Fruit fly (Drosophila melanogaster): ENCODE data around the gene CG6184.

CG6184 gene

DNA sequence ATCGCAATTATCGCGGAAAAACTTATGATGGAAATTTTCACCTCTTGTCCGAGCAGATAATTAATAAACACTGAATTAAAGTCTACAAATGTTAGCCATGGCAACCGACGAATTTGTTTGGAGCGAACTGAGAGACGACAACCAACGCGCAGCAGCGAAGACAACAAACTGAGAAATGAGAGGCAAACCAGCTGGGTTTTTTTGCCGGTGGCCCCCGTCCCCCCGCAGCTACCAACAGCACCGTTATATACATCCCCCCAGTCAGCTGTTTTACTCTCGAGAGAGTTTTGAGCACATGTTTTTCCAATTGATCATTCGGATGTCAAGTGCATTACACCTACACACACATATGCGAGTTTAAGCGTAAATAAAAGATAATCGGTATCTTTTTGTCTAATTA is 16.6 kb downstream of the CG6184 start (continued):
- no peak for TF ChIP-seq cwo (GFP tag; optimal IDR thresholded peaks at IDR 0.05)
- no peak for TF ChIP-seq CG11723 (GFP tag; optimal IDR thresholded peaks at IDR 0.05)
- TF ChIP-seq CG30431 (GFP tag; optimal IDR thresholded peaks at IDR 0.05), result no peak
- TF ChIP-seq BEAF-32 (GFP tag; optimal IDR thresholded peaks at IDR 0.05), result no peak
- TF ChIP-seq Oaz (GFP tag; IDR thresholded peaks at IDR 0.05), result no peak
- TF ChIP-seq vfl (GFP tag; optimal IDR thresholded peaks at IDR 0.05), result no peak
- no peak for TF ChIP-seq CG13775 (GFP tag; optimal IDR thresholded peaks at IDR 0.05)
- TF ChIP-seq MBD-R2 (GFP tag; IDR thresholded peaks at IDR 0.05), result no peak; the same call in 1 of the 2 replicates
- TF ChIP-seq da (GFP tag; optimal IDR thresholded peaks at IDR 0.05), result no peak
- no peak for TF ChIP-seq knrl (GFP tag; IDR thresholded peaks at IDR 0.05; ENCODE audit: partially characterized antibody)
- TF ChIP-seq CG34422 (GFP tag; IDR thresholded peaks at IDR 0.05), result peak; percentile 69; the same call in 1 of the 3 replicates
- TF ChIP-seq CG10431 (GFP tag; optimal IDR thresholded peaks at IDR 0.05), result no peak
- no peak for TF ChIP-seq Deaf1 (tag; optimal IDR thresholded peaks at IDR 0.05)
- no peak for TF ChIP-seq Spps (tag; optimal IDR thresholded peaks at IDR 0.05)
- TF ChIP-seq Side (GFP tag; optimal IDR thresholded peaks at IDR 0.05), result no peak
- TF ChIP-seq CG6175 (GFP tag; IDR thresholded peaks at IDR 0.05), result no peak
- TF ChIP-seq CG15073 (GFP tag; optimal IDR thresholded peaks at IDR 0.05), result no peak
- TF ChIP-seq CG7839 (tag; optimal IDR thresholded peaks at IDR 0.05), result no peak
- TF ChIP-seq CG3726 (GFP tag; IDR thresholded peaks at IDR 0.05), result no peak
- no peak for TF ChIP-seq CG32772 (GFP tag; IDR thresholded peaks at IDR 0.05)
- TF ChIP-seq B-H2 (GFP tag; optimal IDR thresholded peaks at IDR 0.05), result no peak
- no peak for TF ChIP-seq CG13123 (GFP tag; optimal IDR thresholded peaks at IDR 0.05)
- TF ChIP-seq Aef1 (GFP tag; IDR thresholded peaks at IDR 0.05), result no peak
- no peak for TF ChIP-seq lilli (GFP tag; optimal IDR thresholded peaks at IDR 0.05)
- TF ChIP-seq pros (GFP tag; optimal IDR thresholded peaks at IDR 0.05), result no peak
- peak; percentile 4 for TF ChIP-seq CG6813 (GFP tag; optimal IDR thresholded peaks at IDR 0.05)
- TF ChIP-seq ATbp (GFP tag; optimal IDR thresholded peaks at IDR 0.05), result no peak
- peak; percentile 33 for TF ChIP-seq PHDP (tag; optimal IDR thresholded peaks at IDR 0.05)
- no peak for TF ChIP-seq CG7963 (GFP tag; IDR thresholded peaks at IDR 0.05; ENCODE audit: partially characterized antibody)
- TF ChIP-seq eyg (GFP tag; optimal IDR thresholded peaks at IDR 0.05), result no peak
- no peak for TF ChIP-seq CG6791 (GFP tag; IDR thresholded peaks at IDR 0.05; ENCODE audit: partially characterized antibody)
- TF ChIP-seq Lpt (GFP tag; optimal IDR thresholded peaks at IDR 0.05), result no peak
- no peak for TF ChIP-seq CG18011 (GFP tag; optimal IDR thresholded peaks at IDR 0.05)
- no peak for TF ChIP-seq luna (GFP tag; optimal IDR thresholded peaks at IDR 0.05)
- no peak for TF ChIP-seq disco-r (GFP tag; optimal IDR thresholded peaks at IDR 0.05)
- no peak for TF ChIP-seq Drgx (GFP tag; IDR thresholded peaks at IDR 0.05)
- TF ChIP-seq CG15269 (tag; optimal IDR thresholded peaks at IDR 0.05), result no peak
- TF ChIP-seq Nf-YA (GFP tag; IDR thresholded peaks at IDR 0.05), result no peak
- TF ChIP-seq br (optimal IDR thresholded peaks at IDR 0.05), result no peak
- no peak for TF ChIP-seq CG11504 (tag; optimal IDR thresholded peaks at IDR 0.05)
- TF ChIP-seq pnt (GFP tag; optimal IDR thresholded peaks at IDR 0.05), result no peak
- no peak for TF ChIP-seq croc (GFP tag; conservative IDR thresholded peaks at IDR 0.05)
- no peak for TF ChIP-seq hth (optimal IDR thresholded peaks at IDR 0.05)
- no peak for TF ChIP-seq Stat92E (GFP tag; optimal IDR thresholded peaks at IDR 0.05)
- TF ChIP-seq ken (GFP tag; IDR thresholded peaks at IDR 0.05), result no peak
- no peak for TF ChIP-seq GATAe (GFP tag; conservative IDR thresholded peaks at IDR 0.05)
- TF ChIP-seq CG32532 (GFP tag; IDR thresholded peaks at IDR 0.05), result peak; percentile 39; the same call in 1 of the 2 replicates
- no peak for TF ChIP-seq schlank (tag; optimal IDR thresholded peaks at IDR 0.05)
- no peak for TF ChIP-seq CG11093 (GFP tag; IDR thresholded peaks at IDR 0.05)
- TF ChIP-seq fu2 (GFP tag; optimal IDR thresholded peaks at IDR 0.05), result no peak
- TF ChIP-seq bbx (GFP tag; IDR thresholded peaks at IDR 0.05; ENCODE audit: partially characterized antibody), result peak; percentile 55; the same call in 1 of the 2 replicates
- TF ChIP-seq Hand (GFP tag; optimal IDR thresholded peaks at IDR 0.05), result no peak
